Fruit fly (Drosophila melanogaster) whole organism, embryonic: ENCODE data around the gene CG4645.

Experiments used
- Abd-B ChIP-seq: fragments of 200-800 bp; sonication (Bioruptor generic); optimal IDR thresholded peaks from 2 replicates; lab custom pipeline; 2018; ENCODE audit warnings: missing biosample characterization, mild to moderate bottlenecking, missing genetic modification characterization, moderate library complexity
- Atf-2 ChIP-seq: fragments of 200-800 bp; sonication (Bioruptor generic); optimal IDR thresholded peaks from 2 replicates; lab custom pipeline; 2016; ENCODE audit warnings: missing biosample characterization, missing genetic modification characterization
- Atf3 ChIP-seq: fragments of 200-800 bp; sonication (Bioruptor generic); optimal IDR thresholded peaks from 3 replicates; lab custom pipeline; 2016; ENCODE audit warnings: missing biosample characterization, missing genetic modification characterization
- Bteb2 ChIP-seq: fragments of 200-800 bp; sonication (Bioruptor generic); optimal IDR thresholded peaks from 2 replicates; lab custom pipeline; 2016; ENCODE audit warnings: missing biosample characterization, missing genetic modification characterization
- CG10979 ChIP-seq: fragments of 200-800 bp; sonication (Bioruptor generic); optimal IDR thresholded peaks from 2 replicates; lab custom pipeline; 2018; ENCODE audit warnings: missing biosample characterization, mild to moderate bottlenecking, missing genetic modification characterization, moderate library complexity
- CG13424 ChIP-seq: fragments of 200-800 bp; sonication (Bioruptor generic); optimal IDR thresholded peaks from 2 replicates; lab custom pipeline; 2019; ENCODE audit warnings: missing biosample characterization, mild to moderate bottlenecking, missing genetic modification characterization, moderate library complexity
- CG14667 ChIP-seq: fragments of 200-800 bp; sonication (Bioruptor generic); IDR thresholded peaks from 2 replicates; pipeline ENCODE4 v1.3.6; 2022; ENCODE audit warnings: missing biosample characterization, missing genetic modification characterization
- CG15269 ChIP-seq: fragments of 200-800 bp; sonication (Bioruptor generic); optimal IDR thresholded peaks from 2 replicates; lab custom pipeline; 2018; ENCODE audit warnings: missing biosample characterization, mild to moderate bottlenecking, missing genetic modification characterization, moderate library complexity
- CG1529 ChIP-seq: fragments of 200-800 bp; sonication (Bioruptor generic); optimal IDR thresholded peaks from 3 replicates; lab custom pipeline; 2018; ENCODE audit warnings: missing biosample characterization, missing genetic modification characterization
- CG16813 ChIP-seq: fragments of 200-800 bp; sonication (Bioruptor generic); IDR thresholded peaks from 3 replicates; pipeline ENCODE4 v1.3.6; 2022; ENCODE audit warnings: missing biosample characterization, missing genetic modification characterization; ENCODE audit not compliant: partially characterized antibody
- CG17328 ChIP-seq: fragments of 200-800 bp; sonication (Bioruptor generic); IDR thresholded peaks from 2 replicates; pipeline ENCODE4 v1.3.6; 2022; ENCODE audit warnings: missing biosample characterization, missing genetic modification characterization
- CG1832 ChIP-seq: fragments of 200-800 bp; sonication (Bioruptor generic); optimal IDR thresholded peaks from 2 replicates; lab custom pipeline; 2017; ENCODE audit warnings: missing biosample characterization, mild to moderate bottlenecking, missing genetic modification characterization, inconsistent platforms
- CG32772 ChIP-seq: fragments of 200-800 bp; sonication (Bioruptor generic); IDR thresholded peaks from 2 replicates; pipeline ENCODE4 v1.3.6; 2022; ENCODE audit warnings: missing biosample characterization, missing genetic modification characterization
- CG34422 ChIP-seq: fragments of 200-800 bp; sonication (Bioruptor generic); IDR thresholded peaks from 3 replicates; pipeline ENCODE4 v1.3.6; 2022; ENCODE audit warnings: missing biosample characterization, missing genetic modification characterization
- CG3847 ChIP-seq: fragments of 200-800 bp; sonication (Bioruptor generic); IDR thresholded peaks from 2 replicates; pipeline ENCODE4 v1.3.6; 2022; ENCODE audit warnings: missing biosample characterization, missing genetic modification characterization
- CG4360 ChIP-seq: fragments of 200-800 bp; sonication (Bioruptor generic); IDR thresholded peaks from 2 replicates; pipeline ENCODE4 v1.3.6; 2022; ENCODE audit warnings: missing biosample characterization, missing genetic modification characterization
- CG5245 ChIP-seq: fragments of 200-800 bp; sonication (Bioruptor generic); optimal IDR thresholded peaks from 3 replicates; lab custom pipeline; 2016; ENCODE audit warnings: missing biosample characterization, missing genetic modification characterization
- CG6854 ChIP-seq: fragments of 200-800 bp; sonication (Bioruptor generic); optimal IDR thresholded peaks from 3 replicates; lab custom pipeline; 2017; ENCODE audit warnings: missing biosample characterization, mild to moderate bottlenecking, missing genetic modification characterization
- CG7928 ChIP-seq: fragments of 200-800 bp; sonication (Bioruptor generic); optimal IDR thresholded peaks from 2 replicates; lab custom pipeline; 2017; ENCODE audit warnings: missing biosample characterization, mild to moderate bottlenecking, missing genetic modification characterization
- CG9437 ChIP-seq: fragments of 200-800 bp; sonication (Bioruptor generic); optimal IDR thresholded peaks from 2 replicates; lab custom pipeline; 2018; ENCODE audit warnings: missing biosample characterization, mild to moderate bottlenecking, missing genetic modification characterization
- CG9876 ChIP-seq: fragments of 200-800 bp; sonication (Bioruptor generic); optimal IDR thresholded peaks from 2 replicates; lab custom pipeline; 2016; ENCODE audit warnings: missing biosample characterization, missing genetic modification characterization
- Fer1 ChIP-seq: fragments of 200-800 bp; sonication (Bioruptor generic); optimal IDR thresholded peaks from 2 replicates; lab custom pipeline; 2017; ENCODE audit warnings: missing biosample characterization, mild to moderate bottlenecking, missing genetic modification characterization
- HmgD ChIP-seq: fragments of 200-800 bp; sonication (Bioruptor generic); optimal IDR thresholded peaks from 3 replicates; lab custom pipeline; 2016; ENCODE audit warnings: missing biosample characterization, missing genetic modification characterization
- HmgZ ChIP-seq: fragments of 200-800 bp; sonication (Bioruptor generic); optimal IDR thresholded peaks from 2 replicates; lab custom pipeline; 2018; ENCODE audit warnings: missing biosample characterization, mild to moderate bottlenecking, missing genetic modification characterization
- Kr ChIP-seq: fragments of 200-800 bp; sonication (Bioruptor generic); optimal IDR thresholded peaks from 2 replicates; lab custom pipeline; 2017; ENCODE audit warnings: missing biosample characterization, mild to moderate bottlenecking, missing genetic modification characterization
- MBD-R2 ChIP-seq: fragments of 200-800 bp; sonication (Bioruptor generic); IDR thresholded peaks from 2 replicates; pipeline ENCODE4 v1.3.6; 2022; ENCODE audit warnings: missing biosample characterization, missing genetic modification characterization
- Mad ChIP-seq: fragments of 200-800 bp; sonication (Bioruptor generic); optimal IDR thresholded peaks from 2 replicates; lab custom pipeline; 2016; ENCODE audit warnings: missing biosample characterization, missing genetic modification characterization
- Med ChIP-seq: fragments of 200-800 bp; sonication (Bioruptor generic); peaks from one replicate; lab custom pipeline; 2016; ENCODE audit warnings: missing biosample characterization, missing genetic modification characterization, mild to moderate bottlenecking, inconsistent platforms, moderate library complexity
- Rx ChIP-seq: fragments of 200-800 bp; sonication (Bioruptor generic); IDR thresholded peaks from 2 replicates; pipeline ENCODE4 v1.3.6; 2022; ENCODE audit warnings: missing biosample characterization, missing genetic modification characterization
- Sry-β ChIP-seq: fragments of 200-800 bp; sonication (Bioruptor generic); optimal IDR thresholded peaks from 2 replicates; lab custom pipeline; 2018; ENCODE audit warnings: missing biosample characterization, mild to moderate bottlenecking, missing genetic modification characterization, moderate library complexity
- bcd ChIP-seq: fragments of 200-800 bp; sonication (Bioruptor generic); optimal IDR thresholded peaks from 2 replicates; lab custom pipeline; 2017; ENCODE audit warnings: missing biosample characterization, mild to moderate bottlenecking, missing genetic modification characterization
- bowl ChIP-seq: fragments of 200-800 bp; sonication (Bioruptor generic); IDR thresholded peaks from 2 replicates; pipeline ENCODE4 v1.3.6; 2022; ENCODE audit warnings: missing biosample characterization, missing genetic modification characterization
- croc ChIP-seq: fragments of 200-800 bp; sonication (Bioruptor generic); conservative IDR thresholded peaks from 3 replicates; pipeline ENCODE4 v1.3.6; 2022; ENCODE audit warnings: missing biosample characterization, missing genetic modification characterization
- dysf ChIP-seq: fragments of 200-800 bp; sonication (Bioruptor generic); IDR thresholded peaks from 3 replicates; pipeline ENCODE4 v1.3.6; 2022; ENCODE audit warnings: missing biosample characterization, missing genetic modification characterization
- fd64A ChIP-seq: fragments of 200-800 bp; sonication (Bioruptor generic); optimal IDR thresholded peaks from 3 replicates; lab custom pipeline; 2018; ENCODE audit warnings: missing biosample characterization, mild to moderate bottlenecking, missing genetic modification characterization
- gfzf ChIP-seq: fragments of 200-800 bp; sonication (Bioruptor generic); optimal IDR thresholded peaks from 2 replicates; lab custom pipeline; 2016; ENCODE audit warnings: missing biosample characterization, mild to moderate bottlenecking, missing genetic modification characterization, moderate library complexity
- grn ChIP-seq: fragments of 200-800 bp; sonication (Bioruptor generic); optimal IDR thresholded peaks from 3 replicates; lab custom pipeline; 2017; ENCODE audit warnings: missing biosample characterization, missing genetic modification characterization
- hkb ChIP-seq, 2 experiments: fragments of 200-800 bp in 1 of 2; fragments of >200 bp in 1 of 2; sonication (Bioruptor generic) in 1 of 2; IDR thresholded peaks in 1 of 2; optimal IDR thresholded peaks in 1 of 2; 2 replicates each; pipeline versions ENCODE4 v1.3.6 to Lab custom; 2017 to 2022; ENCODE audit warnings: missing biosample characterization in 1 of 2, missing genetic modification characterization in 1 of 2
- nerfin-2 ChIP-seq: fragments of 200-800 bp; sonication (Bioruptor generic); IDR thresholded peaks from 2 replicates; pipeline ENCODE4 v1.3.6; 2022; ENCODE audit warnings: missing biosample characterization, missing genetic modification characterization; ENCODE audit not compliant: partially characterized antibody
- nmo ChIP-seq: fragments of 200-800 bp; sonication (Bioruptor generic); optimal IDR thresholded peaks from 2 replicates; lab custom pipeline; 2018; ENCODE audit warnings: missing biosample characterization, mild to moderate bottlenecking, missing genetic modification characterization, moderate library complexity
- pan ChIP-seq, 4 experiments: fragments of >200 bp in 3 of 4; fragments of 200-800 bp in 1 of 4; sonication (Bioruptor generic) in 1 of 4; optimal IDR thresholded peaks in 3 of 4; IDR thresholded peaks in 1 of 4; 2 replicates each; pipeline versions ENCODE4 v1.3.6 to Lab custom; 2017 to 2022; ENCODE audit warnings: missing biosample characterization in 2 of 4, missing genetic modification characterization in 2 of 4, mixed read lengths in 1 of 4
- prd ChIP-seq, 3 experiments: fragments of >200 bp in 2 of 3; fragments of 200-800 bp in 1 of 3; sonication (Bioruptor generic) in 1 of 3; optimal IDR thresholded peaks in 2 of 3; IDR thresholded peaks in 1 of 3; 2 replicates in 2 of 3; 3 replicates in 1 of 3; pipeline versions ENCODE4 v1.3.6 to Lab custom; 2017 to 2022; ENCODE audit warnings: missing biosample characterization in 1 of 3, missing genetic modification characterization in 1 of 3
- pros ChIP-seq: fragments of 200-800 bp; sonication (Bioruptor generic); optimal IDR thresholded peaks from 3 replicates; lab custom pipeline; 2019; ENCODE audit warnings: missing biosample characterization, mild to moderate bottlenecking, missing genetic modification characterization, moderate library complexity
- row ChIP-seq: fragments of 200-800 bp; sonication (Bioruptor generic); IDR thresholded peaks from 3 replicates; pipeline ENCODE4 v1.3.6; 2022; ENCODE audit warnings: missing biosample characterization, missing genetic modification characterization
- run ChIP-seq: fragments of 200-800 bp; sonication (Bioruptor generic); optimal IDR thresholded peaks from 3 replicates; lab custom pipeline; 2018; ENCODE audit warnings: missing biosample characterization, mild to moderate bottlenecking, missing genetic modification characterization
- sens ChIP-seq: fragments of 200-800 bp; sonication (Bioruptor generic); peaks from one replicate; lab custom pipeline; 2016; ENCODE audit warnings: missing biosample characterization, missing genetic modification characterization
- sug ChIP-seq: fragments of 200-800 bp; optimal IDR thresholded peaks from 2 replicates; lab custom pipeline; 2019; ENCODE audit warnings: missing biosample characterization, mild to moderate bottlenecking, missing genetic modification characterization, moderate library complexity
- vfl ChIP-seq: fragments of 200-800 bp; sonication (Bioruptor generic); optimal IDR thresholded peaks from 2 replicates; lab custom pipeline; 2016; ENCODE audit warnings: missing biosample characterization, missing genetic modification characterization
- wdn ChIP-seq: fragments of 200-800 bp; sonication (Bioruptor generic); IDR thresholded peaks from 2 replicates; pipeline ENCODE4 v1.3.6; 2022; ENCODE audit warnings: missing biosample characterization, missing genetic modification characterization

Gene CG4645

dm6 chrX:12900718-12901442 is 8.9 kb upstream of the CG4645 start, which contains the start of gene Coq8 (continued):
- TF ChIP-seq Rx (GFP tag; lab: Robert Waterston, UW) (no peak), Med (GFP tag; lab: Kevin White, UChicago) (peak; percentile 77), Atf3 (GFP tag; lab: Kevin White, UChicago) (no peak), CG7928 (GFP tag; lab: Kevin White, UChicago) (no peak), CG1832 (GFP tag; lab: Kevin White, UChicago) (no peak), HmgZ (tag; lab: Kevin White, UChicago) (peak; percentile 0), CG32772 (GFP tag; lab: Robert Waterston, UW) (no peak), prd (optimal IDR thresholded peaks at IDR 0.05; lab: Kevin White, UChicago) (no peak), prd (GFP tag; IDR thresholded peaks at IDR 0.05; lab: Robert Waterston, UW) (no peak), bowl (GFP tag; lab: Robert Waterston, UW) (no peak), Abd-B (GFP tag; lab: Kevin White, UChicago) (no peak), CG6854 (GFP tag; lab: Kevin White, UChicago) (no peak), croc (GFP tag; lab: Robert Waterston, UW) (no peak), Kr (GFP tag; lab: Kevin White, UChicago) (no peak), CG9437 (GFP tag; lab: Kevin White, UChicago) (peak; percentile 48), Mad (GFP tag; lab: Kevin White, UChicago) (no peak), CG17328 (no peak), CG16813 (no peak), nerfin-2 (GFP tag; lab: Robert Waterston, UW) (no peak), CG5245 (no peak), sens (peak; percentile 44), row (GFP tag; lab: Robert Waterston, UW) (peak; percentile 90), dysf (GFP tag; lab: Robert Waterston, UW) (no peak), Fer1 (no peak), Sry-β (peak; percentile 93), CG1529 (no peak), MBD-R2 (peak; percentile 88), fd64A (GFP tag; lab: Kevin White, UChicago) (no peak), run (tag; lab: Kevin White, UChicago) (no peak), grn (GFP tag; lab: Kevin White, UChicago) (no peak), pan (optimal IDR thresholded peaks at IDR 0.05; lab: Kevin White, UChicago) (no peak), pan (GFP tag; optimal IDR thresholded peaks at IDR 0.05 in 1 of 2, IDR thresholded peaks at IDR 0.05 in 1 of 2) (no peak), Atf-2 (GFP tag; lab: Kevin White, UChicago) (no peak), CG34422 (peak; percentile 49; the same call in 1 of the 3 replicates), bcd (GFP tag; lab: Kevin White, UChicago) (no peak), CG3847 (GFP tag; lab: Robert Waterston, UW) (0 out of 2 replicates have a peak, but pooled peaks have one; percentile 10), gfzf (GFP tag; lab: Kevin White, UChicago) (no peak), CG14667 (no peak), sug (tag; lab: Kevin White, UChicago) (peak; percentile 18), HmgD (GFP tag; lab: Kevin White, UChicago) (no peak), wdn (GFP tag; lab: Robert Waterston, UW) (no peak), nmo (GFP tag; lab: Kevin White, UChicago) (peak; percentile 15), CG9876 (GFP tag; lab: Kevin White, UChicago) (no peak), Bteb2 (GFP tag; lab: Kevin White, UChicago) (no peak), vfl (no peak), CG15269 (tag; lab: Kevin White, UChicago) (no peak), CG10979 (no peak), pros (GFP tag; lab: Kevin White, UChicago) (no peak), CG13424 (tag; lab: Kevin White, UChicago) (no peak), CG4360 (GFP tag; lab: Robert Waterston, UW) (no peak), hkb (optimal IDR thresholded peaks at IDR 0.05; lab: Kevin White, UChicago) (peak; percentile 44), hkb (GFP tag; IDR thresholded peaks at IDR 0.05; lab: Robert Waterston, UW) (no peak)
